Fruit fly (Drosophila melanogaster): ENCODE measurements around the gene Vps45.

Vps45 gene

DNA sequence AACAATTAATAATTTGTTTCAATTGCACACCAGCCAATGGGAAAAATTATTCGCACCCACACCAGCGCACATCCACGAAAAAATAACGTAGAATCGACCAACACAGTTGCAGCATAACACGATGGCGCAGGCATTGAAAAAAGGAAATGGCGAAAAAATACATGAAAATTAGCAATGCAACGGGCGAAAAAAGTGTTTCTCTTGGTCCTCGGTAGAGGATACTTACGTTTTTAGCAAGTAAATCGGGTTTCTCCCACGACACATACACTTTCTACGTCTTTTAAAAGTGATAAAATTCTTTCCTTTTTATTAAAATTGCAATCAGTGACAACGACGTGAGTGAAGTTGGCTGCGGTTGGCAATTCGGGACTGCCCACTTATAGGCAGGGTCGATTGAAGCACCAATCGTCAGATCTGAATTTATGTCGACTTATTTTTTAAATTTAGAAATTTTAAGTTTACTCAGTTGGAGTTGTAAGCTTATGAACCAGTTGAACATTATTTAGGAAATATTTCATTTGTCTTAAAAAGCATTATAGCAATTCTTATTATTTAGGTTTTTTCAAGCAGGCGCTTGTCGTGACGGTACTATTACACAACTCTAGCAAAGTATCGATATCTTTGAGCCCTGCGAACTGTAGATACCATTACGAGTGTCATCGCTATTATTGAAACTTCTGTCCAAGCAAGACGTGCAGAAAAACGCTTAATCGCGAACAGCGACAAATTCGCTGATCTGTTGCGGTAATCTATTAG is 13.8 kb downstream of the Vps45 start, which contains the start of the genes Kap-alpha3 and Son (continued):
- TF ChIP-seq Opbp (GFP tag; IDR thresholded peaks at IDR 0.05; ENCODE audit: partially characterized antibody) (peak; percentile 99), tna (GFP tag; IDR thresholded peaks at IDR 0.05; ENCODE audit: partially characterized antibody) (no peak; the same call in 1 of the 2 replicates), CG17385 (GFP tag; optimal IDR thresholded peaks at IDR 0.05) (peak; percentile 93), CG12236 (GFP tag; optimal IDR thresholded peaks at IDR 0.05) (peak; percentile 86), tap (tag; optimal IDR thresholded peaks at IDR 0.05) (peak; percentile 73), esg (GFP tag; conservative IDR thresholded peaks at IDR 0.05) (peak; percentile 72), Rfx (GFP tag; IDR thresholded peaks at IDR 0.05) (peak; percentile 93), CG11398 (GFP tag; optimal IDR thresholded peaks at IDR 0.05) (peak; percentile 87), tgo (GFP tag; IDR thresholded peaks at IDR 0.05) (peak; percentile 86), CG3407 (GFP tag; optimal IDR thresholded peaks at IDR 0.05) (peak; percentile 93), Camta (GFP tag; optimal IDR thresholded peaks at IDR 0.05) (peak; percentile 95), CG1024 (GFP tag; IDR thresholded peaks at IDR 0.05) (peak; percentile 85), pan (optimal IDR thresholded peaks at IDR 0.05) (no peak), pan (GFP tag; optimal IDR thresholded peaks at IDR 0.05 in 1 of 2, IDR thresholded peaks at IDR 0.05 in 1 of 2) (peak in 1 of 2 experiments; percentile 85), gsb (GFP tag; IDR thresholded peaks at IDR 0.05) (peak; percentile 68), CG30020 (tag; optimal IDR thresholded peaks at IDR 0.05) (peak; percentile 89), ash1 (GFP tag; optimal IDR thresholded peaks at IDR 0.05) (peak; percentile 90), Sox100B (GFP tag; optimal IDR thresholded peaks at IDR 0.05) (peak; percentile 95), CG11696 (GFP tag; IDR thresholded peaks at IDR 0.05) (peak; percentile 67), pita (GFP tag; optimal IDR thresholded peaks at IDR 0.05) (no peak), bsh (GFP tag; optimal IDR thresholded peaks at IDR 0.05) (peak; percentile 44 to 80), crp (GFP tag; optimal IDR thresholded peaks at IDR 0.05) (peak in 1 of 2 experiments; percentile 63), Spps (tag; optimal IDR thresholded peaks at IDR 0.05) (peak; percentile 82), lilli (GFP tag; optimal IDR thresholded peaks at IDR 0.05) (peak; percentile 94), ssp (GFP tag; IDR thresholded peaks at IDR 0.05) (peak; percentile 84), CG12769 (tag; optimal IDR thresholded peaks at IDR 0.05) (peak; percentile 75), vnd (GFP tag; IDR thresholded peaks at IDR 0.05; ENCODE audit: partially characterized antibody) (peak; percentile 76), kah (GFP tag; optimal IDR thresholded peaks at IDR 0.05) (peak; percentile 85), pzg (GFP tag; optimal IDR thresholded peaks at IDR 0.05) (peak; percentile 86), Med (GFP tag) (peak; percentile 99), lab (GFP tag; optimal IDR thresholded peaks at IDR 0.05) (peak; percentile 96), Atf6 (GFP tag; IDR thresholded peaks at IDR 0.05) (peak; percentile 86), Hmx (GFP tag; optimal IDR thresholded peaks at IDR 0.05) (peak; percentile 85), Neu2 (GFP tag; optimal IDR thresholded peaks at IDR 0.05; ENCODE audit: borderline replicate concordance) (peak; percentile 91), Lpt (GFP tag; optimal IDR thresholded peaks at IDR 0.05) (no peak), CG14710 (tag; optimal IDR thresholded peaks at IDR 0.05) (peak; percentile 95), twi (tag; optimal IDR thresholded peaks at IDR 0.05) (peak; percentile 90), Hr39 (optimal IDR thresholded peaks at IDR 0.05) (no peak), Fer1 (GFP tag; optimal IDR thresholded peaks at IDR 0.05) (peak; percentile 94), D19A (tag; optimal IDR thresholded peaks at IDR 0.05) (peak; percentile 69), BtbVII (GFP tag; optimal IDR thresholded peaks at IDR 0.05) (peak; percentile 92), Asciz (GFP tag; optimal IDR thresholded peaks at IDR 0.05) (peak; percentile 90), Dad (GFP tag; optimal IDR thresholded peaks at IDR 0.05) (peak; percentile 95), Six4 (GFP tag; optimal IDR thresholded peaks at IDR 0.05) (peak; percentile 76), CG16815 (GFP tag; optimal IDR thresholded peaks at IDR 0.05) (peak; percentile 87), CG17829 (tag; optimal IDR thresholded peaks at IDR 0.05) (peak; percentile 90), Ets97D (GFP tag; optimal IDR thresholded peaks at IDR 0.05) (peak; percentile 99), Xrp1 (GFP tag; IDR thresholded peaks at IDR 0.05) (peak; percentile 80), CG42726 (GFP tag; IDR thresholded peaks at IDR 0.05; ENCODE audit: partially characterized antibody) (peak; percentile 65)

Data from whole organism, embryonic.